Worm (Caenorhabditis elegans): ENCODE results near the gene fip-3.

DNA sequence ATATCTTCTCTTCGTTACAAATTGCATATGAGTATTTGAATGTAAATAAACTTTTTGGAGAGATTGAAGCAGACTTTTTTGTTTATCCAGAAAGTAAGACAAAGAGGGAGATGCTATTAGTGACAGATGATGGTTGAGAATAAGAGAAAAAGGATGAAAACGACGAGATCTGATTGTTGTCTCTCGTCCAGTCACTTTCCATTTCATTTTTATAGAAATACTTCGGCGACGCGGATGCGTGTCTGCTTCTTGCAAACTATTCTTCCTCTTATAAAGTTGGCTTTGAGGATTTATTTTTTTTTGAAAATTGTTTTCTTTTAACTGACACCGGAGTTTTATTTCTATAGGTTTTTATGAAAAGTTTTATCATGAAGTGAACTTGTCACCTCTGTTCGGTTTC, 33.6 kb downstream of the fip-3 start:
- TF ChIP-seq nhr-11 (tag; optimal IDR thresholded peaks at IDR 0.05) (no peak), F13H6.1 (tag; optimal IDR thresholded peaks at IDR 0.05) (no peak), elt-2 (tag; optimal IDR thresholded peaks at IDR 0.05) (no peak)

Measured in whole organism, late embryonic.